ENCODE assay signal across 2 worm cellular contexts in the genomic region with DNA sequence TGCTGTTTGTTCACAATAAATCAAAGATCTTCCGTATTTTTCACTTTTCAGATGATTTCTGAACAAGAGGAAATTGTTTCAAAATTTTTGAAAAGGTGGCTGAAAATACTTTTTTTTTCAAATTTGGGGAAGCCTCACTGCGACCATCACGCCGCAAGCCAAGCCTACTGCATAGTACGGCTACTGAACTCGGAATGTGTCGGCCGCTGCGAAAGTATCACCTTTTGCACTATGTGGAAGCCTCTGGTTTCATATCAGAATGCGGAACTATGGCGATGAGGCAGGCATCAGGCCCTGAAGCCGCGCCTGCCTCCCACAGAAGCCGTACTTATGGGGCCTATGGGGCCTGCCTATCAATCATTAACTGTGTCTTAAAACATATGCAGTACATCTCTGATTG.
TF ChIP-seq lines count a peak whose summit lies in the region.

No protein-coding gene starts in this region.

TF ChIP-seq in whole organism, L4 larva, 104 proteins besides CTCF, POLR2A, EP300 and RAD21:
- TF ChIP-seq pqm-1 (tag; optimal IDR thresholded peaks at IDR 0.05; lab: Kevin White, UChicago) (no peak), spr-3 (GFP tag; optimal IDR thresholded peaks at IDR 0.05; lab: Kevin White, UChicago) (no peak), T20F7.1 (GFP tag; optimal IDR thresholded peaks at IDR 0.05; lab: Kevin White, UChicago) (no peak), aha-1 (tag; lab: Kevin White, UChicago) (peak; percentile 94), ZK546.5 (tag; optimal IDR thresholded peaks at IDR 0.05; lab: Kevin White, UChicago) (no peak)

TF ChIP-seq in whole organism, young adult, 124 proteins besides CTCF, POLR2A, EP300 and RAD21:
- TF ChIP-seq cebp-2 (GFP tag; IDR thresholded peaks at IDR 0.05; lab: Robert Waterston, UW) (0 out of 2 replicates have a peak, but pooled peaks have one; percentile 37), tbx-9 (tag; optimal IDR thresholded peaks at IDR 0.05; lab: Kevin White, UChicago; ENCODE audit: borderline replicate concordance) (no peak)
